Worm (Caenorhabditis elegans) whole organism, L4/young adult: ENCODE data around the gene tag-243.

Source experiments
- W03F9.2 ChIP-seq: fragments of 150-350 bp; optimal IDR thresholded peaks from 2 replicates; lab custom pipeline; 2014; ENCODE audit warnings: missing biosample characterization, missing genetic modification characterization
- dao-5 ChIP-seq: sonication (generic microtip); optimal IDR thresholded peaks from 2 replicates; lab custom pipeline; 2016; ENCODE audit warnings: missing genotype, missing genetic modification characterization, moderate library complexity, missing compliant biosample characterization

ce11 chrIII:4693281-4693680 is 5.0 kb upstream of the tag-243 start, which contains the start of gene nifk-1:
- no peak for TF ChIP-seq dao-5 (tag; lab: Kevin White, UChicago)
- TF ChIP-seq W03F9.2 (tag; lab: Kevin White, UChicago) = peak; percentile 87
